Fruit fly (Drosophila melanogaster) whole organism, embryonic: Measurements from ENCODE around the gene CG12728.

Experiments
- Asciz ChIP-seq: fragments of 200-800 bp; sonication (Bioruptor generic); optimal IDR thresholded peaks from 2 replicates; lab custom pipeline; 2017; ENCODE audit warnings: missing biosample characterization, mild to moderate bottlenecking, missing genetic modification characterization, missing genetic modification reagents
- CG10209 ChIP-seq: fragments of 200-800 bp; sonication (Bioruptor generic); optimal IDR thresholded peaks from 3 replicates; lab custom pipeline; 2017; ENCODE audit warnings: missing biosample characterization, mild to moderate bottlenecking, missing genetic modification characterization, missing genetic modification reagents
- CG10565 ChIP-seq: fragments of 200-800 bp; sonication (Bioruptor generic); optimal IDR thresholded peaks from 3 replicates; lab custom pipeline; 2016; ENCODE audit warnings: missing biosample characterization, mild to moderate bottlenecking, missing genetic modification characterization
- CG10654 ChIP-seq: fragments of 200-800 bp; sonication (Bioruptor generic); optimal IDR thresholded peaks from 2 replicates; lab custom pipeline; 2016; ENCODE audit warnings: missing biosample characterization, missing genetic modification characterization
- CG17186 ChIP-seq: fragments of 200-800 bp; sonication (Bioruptor generic); optimal IDR thresholded peaks from 3 replicates; lab custom pipeline; 2017; ENCODE audit warnings: missing biosample characterization, missing genetic modification reagents, missing genetic modification characterization
- CG17359 ChIP-seq: fragments of 200-800 bp; sonication (Bioruptor generic); optimal IDR thresholded peaks from 3 replicates; lab custom pipeline; 2018; ENCODE audit warnings: missing biosample characterization, mild to moderate bottlenecking, missing genetic modification characterization, moderate library complexity
- CG17612 ChIP-seq: fragments of 200-800 bp; sonication (Bioruptor generic); IDR thresholded peaks from 2 replicates; pipeline ENCODE4 v1.3.6; 2022; ENCODE audit warnings: missing biosample characterization, missing genetic modification characterization
- CG18599 ChIP-seq: fragments of 200-800 bp; sonication (Bioruptor generic); optimal IDR thresholded peaks from 3 replicates; lab custom pipeline; 2017; ENCODE audit warnings: missing biosample characterization, missing genetic modification characterization, mild to moderate bottlenecking, moderate library complexity, missing genetic modification reagents
- CG2678 ChIP-seq: fragments of 200-800 bp; sonication (Bioruptor generic); optimal IDR thresholded peaks from 3 replicates; lab custom pipeline; 2019; ENCODE audit warnings: missing biosample characterization, mild to moderate bottlenecking, missing genetic modification characterization, moderate library complexity
- CG31365 ChIP-seq: fragments of 200-800 bp; sonication (Bioruptor generic); optimal IDR thresholded peaks from 2 replicates; lab custom pipeline; 2018; ENCODE audit warnings: missing biosample characterization, mild to moderate bottlenecking, missing genetic modification characterization
- CG33557 ChIP-seq: fragments of 200-800 bp; sonication (Bioruptor generic); optimal IDR thresholded peaks from 2 replicates; lab custom pipeline; 2019; ENCODE audit warnings: missing biosample characterization, mild to moderate bottlenecking, missing genetic modification characterization, moderate library complexity
- CG5953 ChIP-seq: fragments of 200-800 bp; sonication (Bioruptor generic); IDR thresholded peaks from 2 replicates; pipeline ENCODE4 v1.3.6; 2022; ENCODE audit warnings: missing biosample characterization, missing genetic modification characterization
- CG6689 ChIP-seq: fragments of 200-800 bp; sonication (Bioruptor generic); IDR thresholded peaks from 2 replicates; pipeline ENCODE4 v1.3.6; 2022; ENCODE audit warnings: missing biosample characterization, missing genetic modification characterization
- CG7839 ChIP-seq: fragments of 200-800 bp; sonication (Bioruptor generic); optimal IDR thresholded peaks from 3 replicates; lab custom pipeline; 2018; ENCODE audit warnings: missing biosample characterization, mild to moderate bottlenecking, missing genetic modification characterization, moderate library complexity
- CG8765 ChIP-seq: fragments of 200-800 bp; sonication (Bioruptor generic); IDR thresholded peaks from 2 replicates; pipeline ENCODE4 v1.3.6; 2022; ENCODE audit warnings: missing biosample characterization, missing genetic modification characterization
- CG9932 ChIP-seq: fragments of 200-800 bp; sonication (Bioruptor generic); IDR thresholded peaks from 2 replicates; pipeline ENCODE4 v1.3.6; 2022; ENCODE audit warnings: missing biosample characterization, missing genetic modification characterization
- CkIIα-i1 ChIP-seq: fragments of 200-800 bp; sonication (Bioruptor generic); IDR thresholded peaks from 2 replicates; pipeline ENCODE4 v1.3.6; 2022; ENCODE audit warnings: missing biosample characterization, missing genetic modification characterization
- Dek ChIP-seq: fragments of 200-800 bp; sonication (Bioruptor generic); optimal IDR thresholded peaks from 3 replicates; lab custom pipeline; 2019; ENCODE audit warnings: missing biosample characterization, mild to moderate bottlenecking, missing genetic modification characterization, moderate library complexity
- Fer1 ChIP-seq: fragments of 200-800 bp; sonication (Bioruptor generic); optimal IDR thresholded peaks from 2 replicates; lab custom pipeline; 2017; ENCODE audit warnings: missing biosample characterization, mild to moderate bottlenecking, missing genetic modification characterization
- Gug ChIP-seq: fragments of 200-800 bp; sonication (Bioruptor generic); IDR thresholded peaks from 4 replicates; pipeline ENCODE4 v1.3.6; 2022; ENCODE audit warnings: missing biosample characterization, missing genetic modification characterization
- HLH4C ChIP-seq: fragments of 200-800 bp; sonication (Bioruptor generic); IDR thresholded peaks from 3 replicates; pipeline ENCODE4 v1.3.6; 2022; ENCODE audit warnings: missing biosample characterization, missing genetic modification characterization; ENCODE audit not compliant: partially characterized antibody
- HLH54F ChIP-seq: fragments of 200-800 bp; sonication (Bioruptor generic); optimal IDR thresholded peaks from 3 replicates; lab custom pipeline; 2016; ENCODE audit warnings: missing biosample characterization, missing genetic modification characterization
- Kr ChIP-seq: fragments of 200-800 bp; sonication (Bioruptor generic); optimal IDR thresholded peaks from 2 replicates; lab custom pipeline; 2017; ENCODE audit warnings: missing biosample characterization, mild to moderate bottlenecking, missing genetic modification characterization
- Lim3 ChIP-seq: fragments of 200-800 bp; sonication (Bioruptor generic); IDR thresholded peaks from 2 replicates; pipeline ENCODE4 v1.3.6; 2022; ENCODE audit warnings: missing biosample characterization, missing genetic modification characterization
- MESR4 ChIP-seq: fragments of 200-800 bp; sonication (Bioruptor generic); optimal IDR thresholded peaks from 2 replicates; lab custom pipeline; 2018; ENCODE audit warnings: missing biosample characterization, mild to moderate bottlenecking, missing genetic modification characterization, moderate library complexity
- Nf-YB ChIP-seq: fragments of 200-800 bp; sonication (Bioruptor generic); optimal IDR thresholded peaks from 3 replicates; lab custom pipeline; 2019; ENCODE audit warnings: missing biosample characterization, mild to moderate bottlenecking, missing genetic modification characterization, moderate library complexity
- Opbp ChIP-seq: fragments of 200-800 bp; sonication (Bioruptor generic); IDR thresholded peaks from 3 replicates; pipeline ENCODE4 v1.3.6; 2022; ENCODE audit warnings: missing biosample characterization, missing genetic modification characterization; ENCODE audit not compliant: partially characterized antibody
- Optix ChIP-seq: fragments of 200-800 bp; sonication (Bioruptor generic); IDR thresholded peaks from 3 replicates; pipeline ENCODE4 v1.3.6; 2022; ENCODE audit warnings: missing biosample characterization, missing genetic modification characterization
- PHDP ChIP-seq: fragments of 200-800 bp; sonication (Bioruptor generic); optimal IDR thresholded peaks from 3 replicates; lab custom pipeline; 2018; ENCODE audit warnings: missing biosample characterization, mild to moderate bottlenecking, missing genetic modification characterization, moderate library complexity
- Sox100B ChIP-seq: fragments of 200-800 bp; sonication (Bioruptor generic); optimal IDR thresholded peaks from 3 replicates; lab custom pipeline; 2018; ENCODE audit warnings: missing biosample characterization, mild to moderate bottlenecking, missing genetic modification characterization
- Ssrp ChIP-seq: fragments of 200-800 bp; sonication (Bioruptor generic); optimal IDR thresholded peaks from 2 replicates; lab custom pipeline; 2018; ENCODE audit warnings: missing biosample characterization, mild to moderate bottlenecking, missing genetic modification characterization, moderate library complexity
- YL-1 ChIP-seq: fragments of 200-800 bp; sonication (Bioruptor generic); optimal IDR thresholded peaks from 3 replicates; lab custom pipeline; 2017; ENCODE audit warnings: missing biosample characterization, mild to moderate bottlenecking, missing genetic modification characterization
- ac ChIP-seq: fragments of 200-800 bp; sonication (Bioruptor generic); optimal IDR thresholded peaks from 3 replicates; lab custom pipeline; 2017; ENCODE audit warnings: missing biosample characterization, mild to moderate bottlenecking, missing genetic modification characterization
- ase ChIP-seq: fragments of 200-800 bp; sonication (Bioruptor generic); IDR thresholded peaks from 3 replicates; pipeline ENCODE4 v1.3.6; 2022; ENCODE audit warnings: missing biosample characterization, missing genetic modification characterization
- bigmax ChIP-seq: fragments of 200-800 bp; sonication (Bioruptor generic); optimal IDR thresholded peaks from 2 replicates; lab custom pipeline; 2018; ENCODE audit warnings: missing biosample characterization, mild to moderate bottlenecking, missing genetic modification characterization
- caup ChIP-seq: fragments of 200-800 bp; sonication (Bioruptor generic); optimal IDR thresholded peaks from 3 replicates; lab custom pipeline; 2017; ENCODE audit warnings: missing biosample characterization, mild to moderate bottlenecking, missing genetic modification characterization, moderate library complexity; ENCODE audit not compliant: severe bottlenecking
- ci ChIP-seq: fragments of 200-800 bp; sonication (Bioruptor generic); IDR thresholded peaks from 3 replicates; pipeline ENCODE4 v1.3.6; 2022; ENCODE audit warnings: missing biosample characterization, missing genetic modification characterization
- dan ChIP-seq: fragments of 200-800 bp; sonication (Bioruptor generic); IDR thresholded peaks from 2 replicates; pipeline ENCODE4 v1.3.6; 2022; ENCODE audit warnings: missing biosample characterization, missing genetic modification characterization
- dmrt11E ChIP-seq: fragments of 200-800 bp; sonication (Bioruptor generic); optimal IDR thresholded peaks from 3 replicates; lab custom pipeline; 2018; ENCODE audit warnings: missing biosample characterization, mild to moderate bottlenecking, missing genetic modification characterization, moderate library complexity
- fd3F ChIP-seq: fragments of 200-800 bp; sonication (Bioruptor generic); optimal IDR thresholded peaks from 2 replicates; lab custom pipeline; 2018; ENCODE audit warnings: missing biosample characterization, mild to moderate bottlenecking, missing genetic modification characterization, moderate library complexity
- gem ChIP-seq: fragments of 200-800 bp; sonication (Bioruptor generic); optimal IDR thresholded peaks from 2 replicates; lab custom pipeline; 2019; ENCODE audit warnings: missing biosample characterization, mild to moderate bottlenecking, missing genetic modification characterization, moderate library complexity
- gfzf ChIP-seq: fragments of 200-800 bp; sonication (Bioruptor generic); optimal IDR thresholded peaks from 2 replicates; lab custom pipeline; 2016; ENCODE audit warnings: missing biosample characterization, mild to moderate bottlenecking, missing genetic modification characterization, moderate library complexity
- grau ChIP-seq: fragments of 200-800 bp; optimal IDR thresholded peaks from 3 replicates; lab custom pipeline; 2019; ENCODE audit warnings: missing biosample characterization, mild to moderate bottlenecking, missing genetic modification characterization, moderate library complexity
- inv ChIP-seq: fragments of 200-800 bp; sonication (Bioruptor generic); IDR thresholded peaks from 2 replicates; pipeline ENCODE4 v1.3.6; 2022; ENCODE audit warnings: missing biosample characterization, missing genetic modification characterization; ENCODE audit not compliant: partially characterized antibody
- kah ChIP-seq: fragments of 200-800 bp; sonication (Bioruptor generic); optimal IDR thresholded peaks from 2 replicates; lab custom pipeline; 2018; ENCODE audit warnings: missing biosample characterization, mild to moderate bottlenecking, missing genetic modification characterization
- sr ChIP-seq: fragments of 200-800 bp; sonication (Bioruptor generic); IDR thresholded peaks from 3 replicates; pipeline ENCODE4 v1.3.6; 2022; ENCODE audit warnings: missing biosample characterization, missing genetic modification characterization
- tap ChIP-seq: fragments of 200-800 bp; optimal IDR thresholded peaks from 3 replicates; lab custom pipeline; 2019; ENCODE audit warnings: missing biosample characterization, mild to moderate bottlenecking, missing genetic modification characterization, moderate library complexity
- unc-4 ChIP-seq: fragments of 200-800 bp; sonication (Bioruptor generic); IDR thresholded peaks from 2 replicates; pipeline ENCODE4 v1.3.6; 2022; ENCODE audit warnings: missing biosample characterization, missing genetic modification characterization; ENCODE audit not compliant: partially characterized antibody

The CG12728 gene

DNA sequence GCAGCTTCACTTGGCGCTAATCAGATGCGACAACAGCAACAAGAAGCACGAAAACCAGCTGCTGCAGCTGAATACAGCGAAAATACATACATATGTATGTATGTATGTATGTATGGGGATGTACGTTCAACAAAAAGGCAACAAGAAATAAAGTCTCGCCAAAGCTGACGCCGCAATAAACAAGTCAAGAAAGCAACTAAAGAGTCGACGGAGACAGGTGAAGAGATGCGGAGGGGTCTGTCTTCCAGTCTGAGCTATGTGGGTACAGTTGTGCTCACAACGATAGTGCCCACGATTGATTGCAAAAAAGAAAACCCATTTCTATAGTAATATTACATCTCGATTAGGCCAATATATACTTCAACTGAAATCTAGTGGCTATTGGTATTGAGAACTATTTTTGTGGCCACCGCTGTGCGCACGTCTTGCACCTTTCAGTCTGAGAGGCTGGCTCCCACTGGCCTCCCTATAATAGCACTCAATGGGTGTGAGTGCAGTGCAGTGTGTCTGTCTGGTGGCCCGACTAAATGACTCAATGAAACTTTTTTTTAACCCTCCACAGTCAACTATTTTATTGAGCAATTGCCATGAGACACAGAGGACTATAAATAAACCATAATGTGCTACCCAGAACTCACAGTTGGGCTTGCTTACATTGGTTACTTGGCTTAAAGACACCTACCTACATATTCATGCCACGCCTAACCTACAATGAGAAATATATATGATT is 46.4 kb upstream of the CG12728 start (continued):
- TF ChIP-seq CG2678 (tag; lab: Kevin White, UChicago) (peak; percentile 88), Ssrp (tag; lab: Kevin White, UChicago) (peak; percentile 90), CG10654 (peak; percentile 86), sr (GFP tag; lab: Robert Waterston, UW) (peak; percentile 84), Opbp (GFP tag; lab: Robert Waterston, UW) (no peak), CG33557 (peak; percentile 34), CG9932 (GFP tag; lab: Robert Waterston, UW) (peak; percentile 75), CG10565 (GFP tag; lab: Kevin White, UChicago) (peak; percentile 73), CG8765 (GFP tag; lab: Robert Waterston, UW) (peak; percentile 69), gem (peak; percentile 91), grau (tag; lab: Kevin White, UChicago) (peak; percentile 79), Dek (tag; lab: Kevin White, UChicago) (peak; percentile 80), CG5953 (GFP tag; lab: Robert Waterston, UW) (peak; percentile 91), Sox100B (GFP tag; lab: Kevin White, UChicago) (peak; percentile 83), CG6689 (GFP tag; lab: Robert Waterston, UW) (peak; percentile 93), CkIIα-i1 (peak; percentile 44; the same call in 1 of the 2 replicates), ci (peak; percentile 97), MESR4 (peak; percentile 21), Lim3 (peak; percentile 78), gfzf (GFP tag; lab: Kevin White, UChicago) (peak; percentile 5), ac (GFP tag; lab: Kevin White, UChicago) (peak; percentile 61), Gug (GFP tag; lab: Robert Waterston, UW) (peak; percentile 88), PHDP (peak; percentile 84), tap (tag; lab: Kevin White, UChicago) (peak; percentile 88), inv (no peak), YL-1 (GFP tag; lab: Kevin White, UChicago) (peak; percentile 12), HLH4C (GFP tag; lab: Robert Waterston, UW) (no peak), HLH54F (peak; percentile 83), CG18599 (GFP tag; lab: Kevin White, UChicago) (peak; percentile 87), fd3F (GFP tag; lab: Kevin White, UChicago) (peak; percentile 30), Kr (GFP tag; lab: Kevin White, UChicago) (no peak), unc-4 (GFP tag; lab: Robert Waterston, UW) (no peak), CG10209 (GFP tag; lab: Kevin White, UChicago) (peak; percentile 89), ase (peak; percentile 91), CG7839 (tag; lab: Kevin White, UChicago) (peak; percentile 92), dmrt11E (tag; lab: Kevin White, UChicago) (peak; percentile 83), CG17186 (GFP tag; lab: Kevin White, UChicago) (peak; percentile 76), Optix (GFP tag; lab: Robert Waterston, UW) (peak; percentile 95), Fer1 (GFP tag; lab: Kevin White, UChicago) (peak; percentile 84), Nf-YB (peak; percentile 57), CG17359 (peak; percentile 95), CG17612 (peak; percentile 81), kah (peak; percentile 89), caup (peak; percentile 78), dan (peak; percentile 69), Asciz (GFP tag; lab: Kevin White, UChicago) (peak; percentile 89), CG31365 (peak; percentile 78), bigmax (GFP tag; lab: Kevin White, UChicago) (no peak)
